Fruit fly (Drosophila melanogaster) whole organism, embryonic: ENCODE data around the gene CG44405.

Experiments used
- CG10959 ChIP-seq: fragments of 200-800 bp; sonication (Bioruptor generic); IDR thresholded peaks from 2 replicates; pipeline ENCODE4 v1.3.6; 2022; ENCODE audit warnings: missing biosample characterization, missing genetic modification characterization
- CG12744 ChIP-seq: fragments of 200-800 bp; sonication (Bioruptor generic); optimal IDR thresholded peaks from 2 replicates; lab custom pipeline; 2016; ENCODE audit warnings: missing biosample characterization, missing genetic modification characterization
- CG15073 ChIP-seq: fragments of 200-800 bp; sonication (Bioruptor generic); optimal IDR thresholded peaks from 2 replicates; lab custom pipeline; 2016; ENCODE audit warnings: missing biosample characterization, missing genetic modification characterization
- CG15269 ChIP-seq: fragments of 200-800 bp; sonication (Bioruptor generic); optimal IDR thresholded peaks from 2 replicates; lab custom pipeline; 2018; ENCODE audit warnings: missing biosample characterization, mild to moderate bottlenecking, missing genetic modification characterization, moderate library complexity
- CG17328 ChIP-seq: fragments of 200-800 bp; sonication (Bioruptor generic); IDR thresholded peaks from 2 replicates; pipeline ENCODE4 v1.3.6; 2022; ENCODE audit warnings: missing biosample characterization, missing genetic modification characterization
- CG18262 ChIP-seq: fragments of 200-800 bp; optimal IDR thresholded peaks from 3 replicates; lab custom pipeline; 2019; ENCODE audit warnings: missing biosample characterization, mild to moderate bottlenecking, missing genetic modification characterization, moderate library complexity
- CG18599 ChIP-seq: fragments of 200-800 bp; sonication (Bioruptor generic); optimal IDR thresholded peaks from 3 replicates; lab custom pipeline; 2017; ENCODE audit warnings: missing biosample characterization, missing genetic modification characterization, mild to moderate bottlenecking, moderate library complexity, missing genetic modification reagents
- CG32767 ChIP-seq: fragments of 200-800 bp; sonication (Bioruptor generic); IDR thresholded peaks from 2 replicates; pipeline ENCODE4 v1.3.6; 2022; ENCODE audit warnings: missing biosample characterization, missing genetic modification characterization
- CG32772 ChIP-seq: fragments of 200-800 bp; sonication (Bioruptor generic); IDR thresholded peaks from 2 replicates; pipeline ENCODE4 v1.3.6; 2022; ENCODE audit warnings: missing biosample characterization, missing genetic modification characterization
- CG3726 ChIP-seq: fragments of 200-800 bp; sonication (Bioruptor generic); IDR thresholded peaks from 3 replicates; pipeline ENCODE4, ENCODE4 v1.3.6; 2022; ENCODE audit warnings: missing biosample characterization, missing genetic modification characterization
- CG7839 ChIP-seq: fragments of 200-800 bp; sonication (Bioruptor generic); optimal IDR thresholded peaks from 3 replicates; lab custom pipeline; 2018; ENCODE audit warnings: missing biosample characterization, mild to moderate bottlenecking, missing genetic modification characterization, moderate library complexity
- CG8089 ChIP-seq: fragments of 200-800 bp; sonication (Bioruptor generic); optimal IDR thresholded peaks from 3 replicates; lab custom pipeline; 2016; ENCODE audit warnings: missing biosample characterization, missing genetic modification characterization
- CG8359 ChIP-seq: fragments of 200-800 bp; sonication (Bioruptor generic); optimal IDR thresholded peaks from 2 replicates; lab custom pipeline; 2017; ENCODE audit warnings: missing biosample characterization, mild to moderate bottlenecking, missing genetic modification characterization, borderline replicate concordance
- CG8944 ChIP-seq: fragments of 200-800 bp; sonication (Bioruptor generic); optimal IDR thresholded peaks from 3 replicates; lab custom pipeline; 2016; ENCODE audit warnings: missing biosample characterization, missing genetic modification characterization
- CG9215 ChIP-seq: fragments of 200-800 bp; sonication (Bioruptor generic); IDR thresholded peaks from 2 replicates; pipeline ENCODE4 v1.3.6; 2022; ENCODE audit warnings: missing biosample characterization, missing genetic modification characterization
- CG9932 ChIP-seq: fragments of 200-800 bp; sonication (Bioruptor generic); IDR thresholded peaks from 2 replicates; pipeline ENCODE4 v1.3.6; 2022; ENCODE audit warnings: missing biosample characterization, missing genetic modification characterization
- Chrac-16 ChIP-seq: fragments of 200-800 bp; sonication (Bioruptor generic); optimal IDR thresholded peaks from 3 replicates; lab custom pipeline; 2016; ENCODE audit warnings: missing biosample characterization, missing genetic modification characterization
- D19A ChIP-seq: fragments of 200-800 bp; optimal IDR thresholded peaks from 3 replicates; lab custom pipeline; 2019; ENCODE audit warnings: missing biosample characterization, mild to moderate bottlenecking, missing genetic modification characterization, moderate library complexity
- D19B ChIP-seq: fragments of 200-800 bp; sonication (Bioruptor generic); optimal IDR thresholded peaks from 2 replicates; lab custom pipeline; 2017; ENCODE audit warnings: missing biosample characterization, mild to moderate bottlenecking, missing genetic modification characterization
- Deaf1 ChIP-seq: fragments of 200-800 bp; optimal IDR thresholded peaks from 3 replicates; lab custom pipeline; 2019; ENCODE audit warnings: missing biosample characterization, mild to moderate bottlenecking, missing genetic modification characterization, moderate library complexity
- Hey ChIP-seq: fragments of 200-800 bp; sonication (Bioruptor generic); optimal IDR thresholded peaks from 3 replicates; lab custom pipeline; 2018; ENCODE audit warnings: missing biosample characterization, mild to moderate bottlenecking, missing genetic modification characterization
- HmgD ChIP-seq: fragments of 200-800 bp; sonication (Bioruptor generic); optimal IDR thresholded peaks from 3 replicates; lab custom pipeline; 2016; ENCODE audit warnings: missing biosample characterization, missing genetic modification characterization
- Lhr ChIP-seq: fragments of 200-800 bp; sonication (Bioruptor generic); optimal IDR thresholded peaks from 3 replicates; lab custom pipeline; 2017; ENCODE audit warnings: mild to moderate bottlenecking, missing biosample characterization, missing genetic modification reagents, missing genetic modification characterization
- Mad ChIP-seq: fragments of 200-800 bp; sonication (Bioruptor generic); optimal IDR thresholded peaks from 2 replicates; lab custom pipeline; 2016; ENCODE audit warnings: missing biosample characterization, missing genetic modification characterization
- Meics ChIP-seq: fragments of 200-800 bp; sonication (Bioruptor generic); optimal IDR thresholded peaks from 2 replicates; lab custom pipeline; 2017; ENCODE audit warnings: missing biosample characterization, mild to moderate bottlenecking, missing genetic modification characterization
- NFAT ChIP-seq: fragments of 200-800 bp; sonication (Bioruptor generic); IDR thresholded peaks from 2 replicates; pipeline ENCODE4 v1.3.6; 2022; ENCODE audit warnings: missing biosample characterization, missing genetic modification characterization
- Rfx ChIP-seq: fragments of 200-800 bp; sonication (Bioruptor generic); IDR thresholded peaks from 2 replicates; pipeline ENCODE4 v1.3.6; 2022; ENCODE audit warnings: missing biosample characterization, missing genetic modification characterization
- Usf ChIP-seq: fragments of 200-800 bp; sonication (Bioruptor generic); optimal IDR thresholded peaks from 2 replicates; lab custom pipeline; 2017; ENCODE audit warnings: missing genotype, missing biosample characterization, missing genetic modification characterization
- ap ChIP-seq: fragments of 200-800 bp; sonication (Bioruptor generic); IDR thresholded peaks from 2 replicates; pipeline ENCODE4 v1.3.6; 2022; ENCODE audit warnings: missing biosample characterization, missing genetic modification characterization
- da ChIP-seq: fragments of 200-800 bp; sonication (Bioruptor generic); optimal IDR thresholded peaks from 2 replicates; lab custom pipeline; 2016; ENCODE audit warnings: missing biosample characterization, missing genetic modification characterization
- dpn ChIP-seq, 2 experiments: fragments of 200-800 bp; sonication (Bioruptor generic); optimal IDR thresholded peaks; 3 replicates each; lab custom pipeline; 2016; ENCODE audit warnings: missing biosample characterization in 2 of 2, missing genetic modification characterization in 2 of 2
- esg ChIP-seq: fragments of 200-800 bp; sonication (Bioruptor generic); conservative IDR thresholded peaks from 2 replicates; pipeline ENCODE4 v1.3.6; 2022; ENCODE audit warnings: missing biosample characterization, missing genetic modification characterization
- eyg ChIP-seq: fragments of 200-800 bp; sonication (Bioruptor generic); optimal IDR thresholded peaks from 3 replicates; lab custom pipeline; 2016; ENCODE audit warnings: missing biosample characterization, missing genetic modification characterization
- fd3F ChIP-seq: fragments of 200-800 bp; sonication (Bioruptor generic); optimal IDR thresholded peaks from 2 replicates; lab custom pipeline; 2018; ENCODE audit warnings: missing biosample characterization, mild to moderate bottlenecking, missing genetic modification characterization, moderate library complexity
- gsb-n ChIP-seq: fragments of 200-800 bp; sonication (Bioruptor generic); optimal IDR thresholded peaks from 3 replicates; lab custom pipeline; 2018; ENCODE audit warnings: missing biosample characterization, mild to moderate bottlenecking, missing genetic modification characterization
- jing ChIP-seq: fragments of 200-800 bp; sonication (Bioruptor generic); optimal IDR thresholded peaks from 2 replicates; lab custom pipeline; 2018; ENCODE audit warnings: missing biosample characterization, mild to moderate bottlenecking, missing genetic modification characterization
- kay ChIP-seq: fragments of 200-800 bp; sonication (Bioruptor generic); optimal IDR thresholded peaks from 2 replicates; lab custom pipeline; 2016; ENCODE audit warnings: missing biosample characterization, missing genetic modification characterization
- knrl ChIP-seq: fragments of 200-800 bp; sonication (Bioruptor generic); IDR thresholded peaks from 3 replicates; pipeline ENCODE4 v1.3.6; 2022; ENCODE audit warnings: missing biosample characterization, missing genetic modification characterization; ENCODE audit not compliant: partially characterized antibody
- mirr ChIP-seq: fragments of 200-800 bp; sonication (Bioruptor generic); optimal IDR thresholded peaks from 3 replicates; lab custom pipeline; 2018; ENCODE audit warnings: missing biosample characterization, mild to moderate bottlenecking, missing genetic modification characterization
- nerfin-1 ChIP-seq: fragments of 200-800 bp; sonication (Bioruptor generic); optimal IDR thresholded peaks from 3 replicates; lab custom pipeline; 2019; ENCODE audit warnings: missing biosample characterization, mild to moderate bottlenecking, missing genetic modification characterization, moderate library complexity
- pan ChIP-seq, 4 experiments: fragments of >200 bp in 3 of 4; fragments of 200-800 bp in 1 of 4; sonication (Bioruptor generic) in 1 of 4; optimal IDR thresholded peaks in 3 of 4; IDR thresholded peaks in 1 of 4; 2 replicates each; pipeline versions ENCODE4 v1.3.6 to Lab custom; 2017 to 2022; ENCODE audit warnings: missing biosample characterization in 2 of 4, missing genetic modification characterization in 2 of 4, mixed read lengths in 1 of 4
- pros ChIP-seq: fragments of 200-800 bp; sonication (Bioruptor generic); optimal IDR thresholded peaks from 3 replicates; lab custom pipeline; 2019; ENCODE audit warnings: missing biosample characterization, mild to moderate bottlenecking, missing genetic modification characterization, moderate library complexity
- rib ChIP-seq: fragments of 200-800 bp; sonication (Bioruptor generic); IDR thresholded peaks from 2 replicates; pipeline ENCODE4 v1.3.6; 2022; ENCODE audit warnings: missing biosample characterization, missing genetic modification characterization
- salm ChIP-seq: fragments of 200-800 bp; sonication (Bioruptor generic); optimal IDR thresholded peaks from 2 replicates; lab custom pipeline; 2018; ENCODE audit warnings: missing biosample characterization, mild to moderate bottlenecking, missing genetic modification characterization
- sens-2 ChIP-seq: fragments of 200-800 bp; sonication (Bioruptor generic); IDR thresholded peaks from 2 replicates; pipeline ENCODE4 v1.3.6; 2022; ENCODE audit warnings: missing biosample characterization, missing genetic modification characterization
- stwl ChIP-seq: fragments of 200-800 bp; sonication (Bioruptor generic); optimal IDR thresholded peaks from 3 replicates; lab custom pipeline; 2018; ENCODE audit warnings: missing biosample characterization, mild to moderate bottlenecking, missing genetic modification characterization, moderate library complexity
- trem ChIP-seq: fragments of 200-800 bp; optimal IDR thresholded peaks from 3 replicates; lab custom pipeline; 2019; ENCODE audit warnings: missing biosample characterization, mild to moderate bottlenecking, missing genetic modification characterization, moderate library complexity
- usp ChIP-seq: fragments of >200 bp; optimal IDR thresholded peaks from 2 replicates; lab custom pipeline; 2017; ENCODE audit warnings: missing biosample characterization, missing genetic modification characterization
- zen2 ChIP-seq: fragments of 200-800 bp; sonication (Bioruptor generic); IDR thresholded peaks from 3 replicates; pipeline ENCODE4 v1.3.6; 2022; ENCODE audit warnings: missing biosample characterization, missing genetic modification characterization; ENCODE audit not compliant: partially characterized antibody

Gene CG44405

dm6 chr2L:16325515-16326257, 16.4 kb downstream of the CG44405 start, which contains the start of gene cact (continued):
- TF ChIP-seq CG18599, result peak; percentile 94
- peak; percentile 91 for TF ChIP-seq kay
- TF ChIP-seq zen2 (GFP tag; lab: Robert Waterston, UW), result no peak
- TF ChIP-seq D19B, result peak; percentile 80
- peak; percentile 89 for TF ChIP-seq CG15269 (tag; lab: Kevin White, UChicago)
- TF ChIP-seq CG18262 (tag; lab: Kevin White, UChicago), result peak; percentile 94
- peak; percentile 60 for TF ChIP-seq CG8359 (GFP tag; lab: Kevin White, UChicago)
- peak; percentile 90 for TF ChIP-seq ap (GFP tag; lab: Robert Waterston, UW)
- peak; percentile 94 for TF ChIP-seq CG9932
- TF ChIP-seq CG12744 (GFP tag; lab: Kevin White, UChicago), result peak; percentile 93
- TF ChIP-seq CG15073 (GFP tag; lab: Kevin White, UChicago), result peak; percentile 63
- TF ChIP-seq sens-2 (GFP tag; lab: Robert Waterston, UW), result peak; percentile 69; the same call in 1 of the 2 replicates
- TF ChIP-seq salm (tag; lab: Kevin White, UChicago), result peak; percentile 86
- peak; percentile 94 for TF ChIP-seq Mad (GFP tag; lab: Kevin White, UChicago)
- TF ChIP-seq CG32767 (GFP tag; lab: Robert Waterston, UW), result peak; percentile 87
- peak; percentile 90 for TF ChIP-seq esg (GFP tag; lab: Robert Waterston, UW)
- peak; percentile 58 for TF ChIP-seq Hey (tag; lab: Kevin White, UChicago)
- no peak for TF ChIP-seq pan (optimal IDR thresholded peaks at IDR 0.05; lab: Kevin White, UChicago)
- TF ChIP-seq pan (GFP tag; optimal IDR thresholded peaks at IDR 0.05 in 1 of 2, IDR thresholded peaks at IDR 0.05 in 1 of 2), result peak in 1 of 2 experiments; percentile 89
- TF ChIP-seq CG9215 (GFP tag; lab: Robert Waterston, UW), result peak; percentile 85
- peak; percentile 88 for TF ChIP-seq fd3F (GFP tag; lab: Kevin White, UChicago)
- TF ChIP-seq da (GFP tag; lab: Kevin White, UChicago), result peak; percentile 81
- TF ChIP-seq CG17328, result peak; percentile 91
- peak; percentile 89 for TF ChIP-seq eyg (GFP tag; lab: Kevin White, UChicago)
- peak; percentile 94 for TF ChIP-seq trem (tag; lab: Kevin White, UChicago)
- peak; percentile 75 for TF ChIP-seq jing (GFP tag; lab: Kevin White, UChicago)
- TF ChIP-seq stwl (tag; lab: Kevin White, UChicago), result peak; percentile 80
- no peak for TF ChIP-seq usp (GFP tag; lab: Kevin White, UChicago)
- peak; percentile 93 for TF ChIP-seq HmgD (GFP tag; lab: Kevin White, UChicago)
- peak; percentile 93 for TF ChIP-seq Rfx (GFP tag; lab: Robert Waterston, UW)
- peak; percentile 95 for TF ChIP-seq dpn (GFP tag; optimal IDR thresholded peaks at IDR 0.05; lab: Kevin White, UChicago)
- peak; percentile 92 for TF ChIP-seq Meics (GFP tag; lab: Kevin White, UChicago)
- TF ChIP-seq Usf (GFP tag; lab: Kevin White, UChicago), result peak; percentile 80
- TF ChIP-seq CG7839 (tag; lab: Kevin White, UChicago), result peak; percentile 92
- peak; percentile 87 for TF ChIP-seq NFAT
- TF ChIP-seq knrl (GFP tag; lab: Robert Waterston, UW), result peak; percentile 75
- peak; percentile 91 for TF ChIP-seq CG8944 (GFP tag; lab: Kevin White, UChicago)
- TF ChIP-seq Lhr (GFP tag; lab: Kevin White, UChicago), result peak; percentile 87
- peak; percentile 89 for TF ChIP-seq CG32772 (GFP tag; lab: Robert Waterston, UW)
- peak; percentile 82; the same call in 1 of the 3 replicates for TF ChIP-seq CG3726 (GFP tag; lab: Robert Waterston, UW)
- TF ChIP-seq Deaf1 (tag; lab: Kevin White, UChicago), result peak; percentile 73
- peak; percentile 88 for TF ChIP-seq D19A (tag; lab: Kevin White, UChicago)
- peak; percentile 96 for TF ChIP-seq Chrac-16 (GFP tag; lab: Kevin White, UChicago)
- TF ChIP-seq gsb-n, result peak; percentile 92
- TF ChIP-seq CG10959 (GFP tag; lab: Robert Waterston, UW), result peak; percentile 83
- peak; percentile 8 for TF ChIP-seq pros (GFP tag; lab: Kevin White, UChicago)
- peak; percentile 92 for TF ChIP-seq CG8089
- TF ChIP-seq mirr (GFP tag; lab: Kevin White, UChicago), result peak; percentile 43
- TF ChIP-seq rib (GFP tag; lab: Robert Waterston, UW), result peak; percentile 66
- TF ChIP-seq nerfin-1 (tag; lab: Kevin White, UChicago), result peak; percentile 81
